Worm (Caenorhabditis elegans) whole organism, L2 larva: ENCODE results near the gene R02E12.4.

Experiments used
- F13H6.1 ChIP-seq: sonication (generic microtip); optimal IDR thresholded peaks from 2 replicates; lab custom pipeline; 2016; ENCODE audit warnings: missing genetic modification characterization, missing compliant biosample characterization
- Y55F3AM.14 ChIP-seq: fragments of 200-800 bp; sonication (Bioruptor generic); optimal IDR thresholded peaks from 2 replicates; lab custom pipeline; 2018; ENCODE audit warnings: mild to moderate bottlenecking, missing genetic modification characterization, missing compliant biosample characterization
- alr-1 ChIP-seq: fragments of 150-350 bp; optimal IDR thresholded peaks from 2 replicates; lab custom pipeline; 2014; ENCODE audit warnings: missing biosample characterization, missing genetic modification characterization
- aly-2 ChIP-seq: fragments of 150-350 bp; optimal IDR thresholded peaks from 2 replicates; lab custom pipeline; 2014; ENCODE audit warnings: missing biosample characterization, missing genetic modification characterization
- ama-1 ChIP-seq: fragments of 150-350 bp; optimal IDR thresholded peaks from 2 replicates; lab custom pipeline; 2018; ENCODE audit warnings: inconsistent platforms
- blmp-1 ChIP-seq: sonication (generic microtip); optimal IDR thresholded peaks from 2 replicates; lab custom pipeline; 2017; ENCODE audit warnings: missing genetic modification characterization, mild to moderate bottlenecking, missing compliant biosample characterization, antibody characterized with exemption, moderate library complexity; ENCODE audit not compliant: insufficient read depth
- ceh-82 ChIP-seq: fragments of 150-350 bp; optimal IDR thresholded peaks from 2 replicates; lab custom pipeline; 2014; ENCODE audit warnings: missing biosample characterization, missing genetic modification characterization
- crh-2 ChIP-seq: sonication (generic microtip); optimal IDR thresholded peaks from 2 replicates; lab custom pipeline; 2017; ENCODE audit warnings: missing biosample characterization, missing genetic modification characterization
- dmd-4 ChIP-seq: sonication (generic microtip); optimal IDR thresholded peaks from 2 replicates; lab custom pipeline; 2017; ENCODE audit warnings: missing biosample characterization, missing genetic modification characterization
- egl-27 ChIP-seq: sonication (generic microtip); optimal IDR thresholded peaks from 3 replicates; lab custom pipeline; 2017; ENCODE audit warnings: missing biosample characterization, missing genetic modification reagents, missing genetic modification characterization
- elt-1 ChIP-seq: fragments of 150-350 bp; optimal IDR thresholded peaks from 2 replicates; lab custom pipeline; 2014; ENCODE audit warnings: missing biosample characterization, missing genetic modification characterization
- elt-3 ChIP-seq: sonication (generic microtip); optimal IDR thresholded peaks from 2 replicates; lab custom pipeline; 2017; ENCODE audit warnings: missing biosample characterization, missing genetic modification characterization
- gmeb-1 ChIP-seq: fragments of 150-350 bp; optimal IDR thresholded peaks from 2 replicates; lab custom pipeline; 2014; ENCODE audit warnings: missing biosample characterization, missing genetic modification characterization
- lin-11 ChIP-seq: fragments of 150-350 bp; sonication (generic microtip); optimal IDR thresholded peaks from 2 replicates; lab custom pipeline; 2014; ENCODE audit warnings: missing biosample characterization, missing genetic modification characterization, inconsistent platforms, mixed read lengths
- lin-13 ChIP-seq: fragments of 150-350 bp; optimal IDR thresholded peaks from 2 replicates; lab custom pipeline; 2014; ENCODE audit warnings: missing biosample characterization, missing genetic modification reagents, missing genetic modification characterization
- lsy-2 ChIP-seq, 2 experiments: fragments of 150-350 bp in 1 of 2; sonication (generic microtip) in 1 of 2; optimal IDR thresholded peaks; 2 replicates each; lab custom pipeline; 2014 to 2017; ENCODE audit warnings: missing biosample characterization in 2 of 2, missing genetic modification characterization in 2 of 2
- mab-5 ChIP-seq: fragments of 150-350 bp; optimal IDR thresholded peaks from 2 replicates; lab custom pipeline; 2014; ENCODE audit warnings: missing biosample characterization, missing genetic modification characterization
- mbf-1 ChIP-seq: sonication (generic microtip); optimal IDR thresholded peaks from 2 replicates; lab custom pipeline; 2017; ENCODE audit warnings: missing biosample characterization, missing genetic modification characterization
- mdl-1 ChIP-seq, 2 experiments: fragments of 150-350 bp in 1 of 2; sonication (generic microtip) in 1 of 2; optimal IDR thresholded peaks; 2 replicates each; lab custom pipeline; 2017; ENCODE audit warnings: missing biosample characterization in 2 of 2, missing genetic modification characterization in 2 of 2
- nhr-10 ChIP-seq: sonication (generic microtip); optimal IDR thresholded peaks from 2 replicates; lab custom pipeline; 2017; ENCODE audit warnings: missing biosample characterization, missing genetic modification characterization
- nhr-11 ChIP-seq: fragments of 150-350 bp; optimal IDR thresholded peaks from 2 replicates; lab custom pipeline; 2014; ENCODE audit warnings: missing biosample characterization, missing genetic modification characterization
- nhr-12 ChIP-seq: fragments of 150-350 bp; optimal IDR thresholded peaks from 2 replicates; lab custom pipeline; 2014; ENCODE audit warnings: missing biosample characterization, missing genetic modification characterization
- nhr-21 ChIP-seq: fragments of 150-350 bp; optimal IDR thresholded peaks from 2 replicates; lab custom pipeline; 2014; ENCODE audit warnings: missing biosample characterization, missing genetic modification characterization
- nhr-23 ChIP-seq: fragments of 150-350 bp; optimal IDR thresholded peaks from 2 replicates; lab custom pipeline; 2014; ENCODE audit warnings: missing biosample characterization, missing genetic modification reagents, missing genetic modification characterization
- nhr-237 ChIP-seq: fragments of 150-350 bp; optimal IDR thresholded peaks from 2 replicates; lab custom pipeline; 2014; ENCODE audit warnings: missing biosample characterization, missing genetic modification characterization
- nhr-25 ChIP-seq: fragments of 150-350 bp; sonication (generic microtip); optimal IDR thresholded peaks from 3 replicates; lab custom pipeline; 2014; ENCODE audit warnings: missing biosample characterization, missing genetic modification characterization
- nhr-6 ChIP-seq: fragments of 150-350 bp; optimal IDR thresholded peaks from 2 replicates; lab custom pipeline; 2014; ENCODE audit warnings: missing biosample characterization, missing genetic modification characterization
- nhr-77 ChIP-seq: fragments of 150-350 bp; optimal IDR thresholded peaks from 2 replicates; lab custom pipeline; 2014; ENCODE audit warnings: missing biosample characterization, missing genetic modification characterization
- peb-1 ChIP-seq: fragments of 150-350 bp; optimal IDR thresholded peaks from 2 replicates; lab custom pipeline; 2014; ENCODE audit warnings: missing biosample characterization, missing genetic modification characterization
- skn-1 ChIP-seq: sonication (generic microtip); optimal IDR thresholded peaks from 2 replicates; lab custom pipeline; 2017; ENCODE audit warnings: missing biosample characterization, missing genetic modification characterization
- unc-55 ChIP-seq: fragments of 150-350 bp; sonication (generic microtip); optimal IDR thresholded peaks from 3 replicates; lab custom pipeline; 2014; ENCODE audit warnings: missing biosample characterization, missing genetic modification reagents, missing genetic modification characterization
- unc-62 ChIP-seq: fragments of 150-350 bp; optimal IDR thresholded peaks from 2 replicates; lab custom pipeline; 2014; ENCODE audit warnings: missing biosample characterization, missing genetic modification reagents, missing genetic modification characterization
- zag-1 ChIP-seq: fragments of 150-350 bp; optimal IDR thresholded peaks from 2 replicates; lab custom pipeline; 2014; ENCODE audit warnings: missing biosample characterization, missing genetic modification characterization
- ztf-1 ChIP-seq: fragments of 200-800 bp; sonication (Bioruptor generic); conservative IDR thresholded peaks from 2 replicates; pipeline ENCODE4 v1.3.6; 2022; ENCODE audit warnings: missing genetic modification characterization, missing compliant biosample characterization
- ztf-11 ChIP-seq: sonication (generic microtip); optimal IDR thresholded peaks from 2 replicates; lab custom pipeline; 2017; ENCODE audit warnings: missing biosample characterization, missing genetic modification characterization
- ztf-4 ChIP-seq: fragments of 150-350 bp; optimal IDR thresholded peaks from 2 replicates; lab custom pipeline; 2014; ENCODE audit warnings: missing biosample characterization, missing genetic modification characterization

The R02E12.4 gene

ce11 chrX:3970786-3971185 lies 34.3 kb upstream of the R02E12.4 start:
- TF ChIP-seq nhr-25 (tag; lab: Kevin White, UChicago): no peak
- TF ChIP-seq gmeb-1 (tag; lab: Kevin White, UChicago): no peak
- TF ChIP-seq nhr-77 (tag; lab: Kevin White, UChicago): no peak
- TF ChIP-seq peb-1 (tag; lab: Kevin White, UChicago): no peak
- no peak for TF ChIP-seq ceh-82
- TF ChIP-seq nhr-23: no peak
- no peak for TF ChIP-seq nhr-10 (tag; lab: Kevin White, UChicago)
- no peak for TF ChIP-seq unc-62
- TF ChIP-seq Y55F3AM.14 (GFP tag; lab: Kevin White, UChicago): no peak
- no peak for TF ChIP-seq ztf-11 (tag; lab: Kevin White, UChicago)
- no peak for TF ChIP-seq ztf-4 (tag; lab: Kevin White, UChicago)
- TF ChIP-seq blmp-1 (tag; lab: Kevin White, UChicago): no peak

DNA sequence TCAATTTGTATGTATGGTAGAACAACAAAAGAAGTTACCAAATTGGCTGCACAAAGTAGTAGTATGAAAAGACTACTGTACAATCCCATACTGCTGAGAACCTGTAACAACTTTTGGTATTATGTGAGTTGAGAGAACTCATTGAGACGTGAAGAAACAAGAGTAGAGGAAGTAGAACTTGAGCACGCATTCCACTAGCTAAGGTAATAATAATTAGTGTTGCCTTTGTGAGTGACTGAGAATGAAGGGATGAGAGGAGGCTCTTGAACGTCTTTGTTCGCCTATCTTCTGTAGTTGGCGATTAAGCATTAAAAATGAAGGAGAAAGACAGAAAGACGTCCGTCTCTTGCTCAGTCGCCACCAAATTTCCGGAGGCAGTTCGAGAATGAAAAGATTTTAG lies 31.6 kb upstream of the R02E12.4 start, which contains the start of gene C16B8.4:
Gene C16B8.4, minus strand, starts transcription at position 101 of the 400 bp plus-strand sequence.
- no peak for TF ChIP-seq elt-3
- TF ChIP-seq nhr-25 (tag; lab: Kevin White, UChicago): no peak
- no peak for TF ChIP-seq gmeb-1 (tag; lab: Kevin White, UChicago)
- no peak for TF ChIP-seq nhr-6 (tag; lab: Kevin White, UChicago)
- no peak for TF ChIP-seq crh-2 (tag; lab: Kevin White, UChicago)
- TF ChIP-seq ama-1 (lab: Kevin White, UChicago): no peak
- no peak for TF ChIP-seq nhr-23
- TF ChIP-seq nhr-237 (tag; lab: Kevin White, UChicago): no peak
- TF ChIP-seq peb-1 (tag; lab: Kevin White, UChicago): no peak
- no peak for TF ChIP-seq ztf-1 (GFP tag; lab: Robert Waterston, UW)
- TF ChIP-seq nhr-21 (tag; lab: Kevin White, UChicago): no peak
- TF ChIP-seq F13H6.1 (tag; lab: Kevin White, UChicago): no peak
- no peak for TF ChIP-seq lsy-2 (tag; optimal IDR thresholded peaks at IDR 0.05; lab: Kevin White, UChicago)

- TF ChIP-seq lin-13 (GFP tag; lab: Kevin White, UChicago) (no peak), elt-1 (tag; lab: Kevin White, UChicago) (no peak), lin-11 (no peak), unc-55 (GFP tag; lab: Kevin White, UChicago) (no peak), nhr-21 (tag; lab: Kevin White, UChicago) (no peak), zag-1 (tag; lab: Kevin White, UChicago) (no peak), skn-1 (no peak), egl-27 (tag; lab: Kevin White, UChicago) (no peak)
- TF ChIP-seq, all 48 proteins: peak for 0
Measured at ce11 chrX:3974160-3974559, 31.0 kb upstream of the R02E12.4 start.

- TF ChIP-seq crh-2 (tag; lab: Kevin White, UChicago) (no peak), ceh-82 (no peak), nhr-237 (tag; lab: Kevin White, UChicago) (no peak), nhr-77 (tag; lab: Kevin White, UChicago) (no peak), nhr-10 (tag; lab: Kevin White, UChicago) (no peak), elt-1 (tag; lab: Kevin White, UChicago) (no peak), nhr-11 (no peak), alr-1 (tag; lab: Kevin White, UChicago) (no peak), mdl-1 (tag; optimal IDR thresholded peaks at IDR 0.05; lab: Kevin White, UChicago) (no peak), mbf-1 (no peak), unc-62 (no peak), lin-11 (no peak), dmd-4 (tag; lab: Kevin White, UChicago) (no peak)
Measured at ce11 chrX:3976755-3977154, 28.4 kb upstream of the R02E12.4 start.

DNA sequence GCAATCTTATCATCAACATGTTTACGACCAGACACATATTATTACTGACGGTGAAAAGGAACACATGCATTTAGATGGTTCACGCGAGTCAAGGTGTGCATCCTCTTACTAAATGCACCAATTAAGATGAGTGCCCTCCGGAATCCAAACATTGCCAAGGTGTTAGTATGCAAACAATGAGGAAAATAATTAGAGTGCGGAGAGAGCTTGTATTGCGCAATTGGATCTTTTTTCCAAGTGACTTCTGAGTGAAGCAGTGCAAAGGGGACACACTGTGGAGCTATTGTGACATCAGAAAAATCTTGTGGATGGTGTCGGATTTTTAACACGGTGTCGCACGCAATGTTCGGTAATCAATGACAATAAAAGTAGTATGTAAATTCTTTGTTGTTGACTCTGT lies 27.8 kb upstream of the R02E12.4 start:
- no peak for TF ChIP-seq unc-62
- no peak for TF ChIP-seq dmd-4 (tag; lab: Kevin White, UChicago)
- no peak for TF ChIP-seq crh-2 (tag; lab: Kevin White, UChicago)
- TF ChIP-seq aly-2 (tag; lab: Kevin White, UChicago): no peak
- TF ChIP-seq mbf-1: no peak
- TF ChIP-seq nhr-77 (tag; lab: Kevin White, UChicago): no peak
- no peak for TF ChIP-seq peb-1 (tag; lab: Kevin White, UChicago)
- no peak for TF ChIP-seq mab-5 (tag; lab: Kevin White, UChicago)
- TF ChIP-seq lsy-2 (tag; optimal IDR thresholded peaks at IDR 0.05; lab: Kevin White, UChicago): no peak
- TF ChIP-seq nhr-12 (tag; lab: Kevin White, UChicago): no peak
- TF ChIP-seq nhr-11: no peak
- no peak for TF ChIP-seq nhr-237 (tag; lab: Kevin White, UChicago)
